Fruit fly (Drosophila melanogaster) whole organism, embryonic: ENCODE measurements around the gene CG33543.

ENCODE experiments used
- Antp ChIP-seq: fragments of 200-800 bp; sonication (Bioruptor generic); optimal IDR thresholded peaks from 3 replicates; lab custom pipeline; 2016; ENCODE audit warnings: missing biosample characterization, missing genetic modification characterization
- Atf-2 ChIP-seq: fragments of 200-800 bp; sonication (Bioruptor generic); optimal IDR thresholded peaks from 2 replicates; lab custom pipeline; 2016; ENCODE audit warnings: missing biosample characterization, missing genetic modification characterization
- Atf6 ChIP-seq: fragments of 200-800 bp; sonication (Bioruptor generic); IDR thresholded peaks from 2 replicates; pipeline ENCODE4 v1.3.6; 2022; ENCODE audit warnings: missing biosample characterization, missing genetic modification characterization
- Blimp-1 ChIP-seq: fragments of 200-800 bp; sonication (Bioruptor generic); optimal IDR thresholded peaks from 3 replicates; lab custom pipeline; 2018; ENCODE audit warnings: missing biosample characterization, missing genetic modification characterization, mild to moderate bottlenecking, moderate library complexity, missing genetic modification reagents
- CG10462 ChIP-seq: fragments of 200-800 bp; sonication (Bioruptor generic); optimal IDR thresholded peaks from 2 replicates; lab custom pipeline; 2016; ENCODE audit warnings: missing biosample characterization, missing genetic modification characterization
- CG11398 ChIP-seq: fragments of 200-800 bp; sonication (Bioruptor generic); optimal IDR thresholded peaks from 2 replicates; lab custom pipeline; 2016; ENCODE audit warnings: missing biosample characterization, missing genetic modification characterization
- CG12155 ChIP-seq: fragments of 200-800 bp; sonication (Bioruptor generic); optimal IDR thresholded peaks from 3 replicates; lab custom pipeline; 2016; ENCODE audit warnings: missing biosample characterization, missing genetic modification characterization
- CG12236 ChIP-seq: fragments of 200-800 bp; sonication (Bioruptor generic); optimal IDR thresholded peaks from 2 replicates; lab custom pipeline; 2016; ENCODE audit warnings: missing biosample characterization, missing genetic modification characterization
- CG14860 ChIP-seq: fragments of 200-800 bp; sonication (Bioruptor generic); IDR thresholded peaks from 3 replicates; pipeline ENCODE4 v1.3.6; 2022; ENCODE audit warnings: missing biosample characterization, missing genetic modification characterization; ENCODE audit not compliant: partially characterized antibody
- CG15073 ChIP-seq: fragments of 200-800 bp; sonication (Bioruptor generic); optimal IDR thresholded peaks from 2 replicates; lab custom pipeline; 2016; ENCODE audit warnings: missing biosample characterization, missing genetic modification characterization
- CG15479 ChIP-seq: fragments of 200-800 bp; sonication (Bioruptor generic); optimal IDR thresholded peaks from 3 replicates; lab custom pipeline; 2019; ENCODE audit warnings: missing biosample characterization, mild to moderate bottlenecking, missing genetic modification characterization, moderate library complexity
- CG1602 ChIP-seq: fragments of 200-800 bp; sonication (Bioruptor generic); optimal IDR thresholded peaks from 3 replicates; lab custom pipeline; 2016; ENCODE audit warnings: missing biosample characterization, missing genetic modification characterization
- CG17359 ChIP-seq: fragments of 200-800 bp; sonication (Bioruptor generic); optimal IDR thresholded peaks from 3 replicates; lab custom pipeline; 2018; ENCODE audit warnings: missing biosample characterization, mild to moderate bottlenecking, missing genetic modification characterization, moderate library complexity
- CG18476 ChIP-seq: fragments of 200-800 bp; sonication (Bioruptor generic); optimal IDR thresholded peaks from 2 replicates; lab custom pipeline; 2016; ENCODE audit warnings: missing biosample characterization, mild to moderate bottlenecking, missing genetic modification characterization
- CG18764 ChIP-seq: fragments of 200-800 bp; sonication (Bioruptor generic); optimal IDR thresholded peaks from 3 replicates; lab custom pipeline; 2016; ENCODE audit warnings: missing biosample characterization, missing genetic modification characterization
- CG32767 ChIP-seq: fragments of 200-800 bp; sonication (Bioruptor generic); IDR thresholded peaks from 2 replicates; pipeline ENCODE4 v1.3.6; 2022; ENCODE audit warnings: missing biosample characterization, missing genetic modification characterization
- CG4282 ChIP-seq: fragments of 200-800 bp; sonication (Bioruptor generic); optimal IDR thresholded peaks from 2 replicates; lab custom pipeline; 2016; ENCODE audit warnings: missing biosample characterization, missing genetic modification characterization
- CG4404 ChIP-seq: fragments of 200-800 bp; sonication (Bioruptor generic); IDR thresholded peaks from 2 replicates; pipeline ENCODE4 v1.3.6; 2022; ENCODE audit warnings: missing biosample characterization, missing genetic modification characterization
- CG4707 ChIP-seq: fragments of 200-800 bp; sonication (Bioruptor generic); optimal IDR thresholded peaks from 2 replicates; lab custom pipeline; 2018; ENCODE audit warnings: missing biosample characterization, mild to moderate bottlenecking, missing genetic modification characterization, moderate library complexity
- CG7556 ChIP-seq: fragments of 200-800 bp; sonication (Bioruptor generic); optimal IDR thresholded peaks from 2 replicates; lab custom pipeline; 2017; ENCODE audit warnings: missing biosample characterization, mild to moderate bottlenecking, missing genetic modification characterization
- CG7928 ChIP-seq: fragments of 200-800 bp; sonication (Bioruptor generic); optimal IDR thresholded peaks from 2 replicates; lab custom pipeline; 2017; ENCODE audit warnings: missing biosample characterization, mild to moderate bottlenecking, missing genetic modification characterization
- CG9817 ChIP-seq: fragments of 200-800 bp; sonication (Bioruptor generic); optimal IDR thresholded peaks from 2 replicates; lab custom pipeline; 2018; ENCODE audit warnings: missing biosample characterization, mild to moderate bottlenecking, missing genetic modification characterization, moderate library complexity
- Chrac-16 ChIP-seq: fragments of 200-800 bp; sonication (Bioruptor generic); optimal IDR thresholded peaks from 3 replicates; lab custom pipeline; 2016; ENCODE audit warnings: missing biosample characterization, missing genetic modification characterization
- Doc3 ChIP-seq: fragments of 200-800 bp; sonication (Bioruptor generic); IDR thresholded peaks from 3 replicates; pipeline ENCODE4 v1.3.6; 2022; ENCODE audit warnings: missing biosample characterization, missing genetic modification characterization; ENCODE audit not compliant: partially characterized antibody
- E2f1 ChIP-seq: fragments of 200-800 bp; sonication (Bioruptor generic); IDR thresholded peaks from 2 replicates; pipeline ENCODE4 v1.3.6; 2022; ENCODE audit warnings: missing biosample characterization, missing genetic modification characterization
- HLH4C ChIP-seq: fragments of 200-800 bp; sonication (Bioruptor generic); IDR thresholded peaks from 3 replicates; pipeline ENCODE4 v1.3.6; 2022; ENCODE audit warnings: missing biosample characterization, missing genetic modification characterization; ENCODE audit not compliant: partially characterized antibody
- Hand ChIP-seq: fragments of 200-800 bp; sonication (Bioruptor generic); optimal IDR thresholded peaks from 2 replicates; lab custom pipeline; 2017; ENCODE audit warnings: mild to moderate bottlenecking, missing biosample characterization, missing genetic modification reagents, missing genetic modification characterization
- Hmr ChIP-seq: fragments of 200-800 bp; sonication (Bioruptor generic); optimal IDR thresholded peaks from 3 replicates; lab custom pipeline; 2017; ENCODE audit warnings: mild to moderate bottlenecking, missing biosample characterization, missing genetic modification reagents, missing genetic modification characterization
- Oli ChIP-seq: fragments of 200-800 bp; sonication (Bioruptor generic); optimal IDR thresholded peaks from 2 replicates; lab custom pipeline; 2018; ENCODE audit warnings: missing biosample characterization, mild to moderate bottlenecking, missing genetic modification characterization, moderate library complexity
- PHDP ChIP-seq: fragments of 200-800 bp; sonication (Bioruptor generic); optimal IDR thresholded peaks from 3 replicates; lab custom pipeline; 2018; ENCODE audit warnings: missing biosample characterization, mild to moderate bottlenecking, missing genetic modification characterization, moderate library complexity
- Rx ChIP-seq: fragments of 200-800 bp; sonication (Bioruptor generic); IDR thresholded peaks from 2 replicates; pipeline ENCODE4 v1.3.6; 2022; ENCODE audit warnings: missing biosample characterization, missing genetic modification characterization
- Sry-δ ChIP-seq: fragments of 200-800 bp; sonication (Bioruptor generic); optimal IDR thresholded peaks from 2 replicates; lab custom pipeline; 2016; ENCODE audit warnings: missing biosample characterization, missing genetic modification characterization
- Ssrp ChIP-seq: fragments of 200-800 bp; sonication (Bioruptor generic); optimal IDR thresholded peaks from 2 replicates; lab custom pipeline; 2018; ENCODE audit warnings: missing biosample characterization, mild to moderate bottlenecking, missing genetic modification characterization, moderate library complexity
- Vsx1 ChIP-seq: fragments of 200-800 bp; sonication (Bioruptor generic); optimal IDR thresholded peaks from 2 replicates; lab custom pipeline; 2017; ENCODE audit warnings: missing biosample characterization, mild to moderate bottlenecking, missing genetic modification characterization, missing genetic modification reagents
- Xbp1 ChIP-seq: fragments of 200-800 bp; sonication (Bioruptor generic); optimal IDR thresholded peaks from 3 replicates; lab custom pipeline; 2016; ENCODE audit warnings: missing biosample characterization, mild to moderate bottlenecking, missing genetic modification characterization
- YL-1 ChIP-seq: fragments of 200-800 bp; sonication (Bioruptor generic); optimal IDR thresholded peaks from 3 replicates; lab custom pipeline; 2017; ENCODE audit warnings: missing biosample characterization, mild to moderate bottlenecking, missing genetic modification characterization
- cato ChIP-seq: fragments of 200-800 bp; sonication (Bioruptor generic); optimal IDR thresholded peaks from 2 replicates; lab custom pipeline; 2016; ENCODE audit warnings: missing biosample characterization, missing genetic modification characterization, borderline replicate concordance
- caup ChIP-seq: fragments of 200-800 bp; sonication (Bioruptor generic); optimal IDR thresholded peaks from 3 replicates; lab custom pipeline; 2017; ENCODE audit warnings: missing biosample characterization, mild to moderate bottlenecking, missing genetic modification characterization, moderate library complexity; ENCODE audit not compliant: severe bottlenecking
- chinmo ChIP-seq: fragments of 200-800 bp; sonication (Bioruptor generic); IDR thresholded peaks from 4 replicates; pipeline ENCODE4 v1.3.6; 2022; ENCODE audit warnings: missing biosample characterization, missing genetic modification characterization; ENCODE audit not compliant: partially characterized antibody
- cwo ChIP-seq: fragments of 200-800 bp; sonication (Bioruptor generic); optimal IDR thresholded peaks from 3 replicates; lab custom pipeline; 2017; ENCODE audit warnings: missing biosample characterization, missing genetic modification characterization, mild to moderate bottlenecking, moderate library complexity, missing genetic modification reagents
- fd102C ChIP-seq: fragments of 200-800 bp; sonication (Bioruptor generic); optimal IDR thresholded peaks from 2 replicates; lab custom pipeline; 2018; ENCODE audit warnings: missing biosample characterization, mild to moderate bottlenecking, missing genetic modification characterization, moderate library complexity
- fd96Cb ChIP-seq: fragments of 200-800 bp; sonication (Bioruptor generic); optimal IDR thresholded peaks from 2 replicates; lab custom pipeline; 2018; ENCODE audit warnings: missing biosample characterization, mild to moderate bottlenecking, missing genetic modification characterization, moderate library complexity
- gfzf ChIP-seq: fragments of 200-800 bp; sonication (Bioruptor generic); optimal IDR thresholded peaks from 2 replicates; lab custom pipeline; 2016; ENCODE audit warnings: missing biosample characterization, mild to moderate bottlenecking, missing genetic modification characterization, moderate library complexity
- grn ChIP-seq: fragments of 200-800 bp; sonication (Bioruptor generic); optimal IDR thresholded peaks from 3 replicates; lab custom pipeline; 2017; ENCODE audit warnings: missing biosample characterization, missing genetic modification characterization
- jigr1 ChIP-seq: fragments of 200-800 bp; sonication (Bioruptor generic); IDR thresholded peaks from 3 replicates; pipeline ENCODE4 v1.3.6; 2022; ENCODE audit warnings: missing biosample characterization, missing genetic modification characterization
- nau ChIP-seq: fragments of 200-800 bp; sonication (Bioruptor generic); optimal IDR thresholded peaks from 3 replicates; lab custom pipeline; 2017; ENCODE audit warnings: missing biosample characterization, mild to moderate bottlenecking, missing genetic modification characterization, missing genetic modification reagents
- schlank ChIP-seq: fragments of 200-800 bp; sonication (Bioruptor generic); optimal IDR thresholded peaks from 2 replicates; lab custom pipeline; 2018; ENCODE audit warnings: missing biosample characterization, mild to moderate bottlenecking, missing genetic modification characterization
- seq ChIP-seq: fragments of 200-800 bp; sonication (Bioruptor generic); IDR thresholded peaks from 2 replicates; pipeline ENCODE4 v1.3.6; 2022; ENCODE audit warnings: missing biosample characterization, missing genetic modification characterization
- vvl ChIP-seq: fragments of 200-800 bp; sonication (Bioruptor generic); IDR thresholded peaks from 2 replicates; pipeline ENCODE4 v1.3.6; 2022; ENCODE audit warnings: missing biosample characterization, missing genetic modification characterization

Gene CG33543

DNA sequence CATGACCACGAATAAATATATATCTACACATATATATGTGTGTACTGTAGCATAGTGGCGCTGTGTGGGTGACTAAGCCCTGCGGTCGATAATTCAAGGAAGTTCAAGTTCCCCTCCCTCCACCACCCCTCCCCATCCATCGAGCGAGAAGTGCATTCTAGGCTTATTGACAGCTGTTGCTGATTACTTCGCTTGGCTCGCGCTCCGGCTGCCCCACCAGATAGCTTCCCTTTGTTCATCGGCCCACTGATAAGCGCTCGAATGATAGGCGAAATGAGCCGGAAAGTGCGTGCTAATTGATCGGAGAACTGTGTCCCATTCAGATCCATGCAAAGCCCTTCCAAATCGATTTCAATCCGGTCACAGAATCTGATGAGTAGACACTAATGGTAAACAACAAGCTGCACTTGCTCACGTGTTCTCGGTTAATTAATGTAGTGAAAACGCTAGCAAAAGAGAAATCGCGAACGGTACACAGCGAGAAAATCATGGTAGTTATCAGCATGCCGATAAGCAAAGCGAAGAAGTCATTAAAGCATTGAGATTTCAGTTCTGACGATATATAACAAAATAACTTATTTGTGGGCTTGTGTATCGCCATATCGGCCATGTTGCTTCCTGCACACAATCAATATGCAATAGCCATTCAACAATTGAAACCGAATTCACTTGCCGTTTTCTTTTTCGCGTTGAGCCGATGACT, 32.3 kb upstream of the CG33543 start (continued):
- TF ChIP-seq Hand (GFP tag; lab: Kevin White, UChicago) (no peak), gfzf (GFP tag; lab: Kevin White, UChicago) (no peak), CG4707 (GFP tag; lab: Kevin White, UChicago) (no peak), cwo (GFP tag; lab: Kevin White, UChicago) (peak; percentile 25), jigr1 (GFP tag; lab: Robert Waterston, UW) (no peak), Antp (GFP tag; lab: Kevin White, UChicago) (no peak), CG7928 (no peak), CG14860 (GFP tag; lab: Robert Waterston, UW) (no peak), CG9817 (tag; lab: Kevin White, UChicago) (no peak), schlank (no peak), chinmo (GFP tag; lab: Robert Waterston, UW) (peak; percentile 90; the same call in 2 of the 4 replicates), CG4404 (no peak), grn (GFP tag; lab: Kevin White, UChicago) (peak; percentile 30), cato (GFP tag; lab: Kevin White, UChicago) (no peak), fd102C (GFP tag; lab: Kevin White, UChicago) (no peak), Blimp-1 (no peak), YL-1 (GFP tag; lab: Kevin White, UChicago) (no peak), CG32767 (GFP tag; lab: Robert Waterston, UW) (no peak), E2f1 (GFP tag; lab: Robert Waterston, UW) (no peak), CG15073 (GFP tag; lab: Kevin White, UChicago) (no peak), HLH4C (no peak; the same call in 2 of the 3 replicates), fd96Cb (tag; lab: Kevin White, UChicago) (no peak), CG15479 (GFP tag; lab: Kevin White, UChicago) (peak; percentile 41), Doc3 (no peak), nau (GFP tag; lab: Kevin White, UChicago) (no peak), Chrac-16 (GFP tag; lab: Kevin White, UChicago) (no peak), Rx (GFP tag; lab: Robert Waterston, UW) (no peak), Vsx1 (no peak), Hmr (GFP tag; lab: Kevin White, UChicago) (no peak), Ssrp (tag; lab: Kevin White, UChicago) (no peak), CG1602 (GFP tag; lab: Kevin White, UChicago) (no peak), Atf6 (GFP tag; lab: Robert Waterston, UW) (no peak), Sry-δ (GFP tag; lab: Kevin White, UChicago) (no peak), Oli (tag; lab: Kevin White, UChicago) (no peak), CG18476 (GFP tag; lab: Kevin White, UChicago) (no peak), CG11398 (GFP tag; lab: Kevin White, UChicago) (no peak), Xbp1 (GFP tag; lab: Kevin White, UChicago) (no peak), CG10462 (no peak), PHDP (tag; lab: Kevin White, UChicago) (no peak), vvl (GFP tag; lab: Robert Waterston, UW) (no peak), seq (GFP tag; lab: Robert Waterston, UW) (0 out of 2 replicates have a peak, but pooled peaks have one; percentile 42), CG17359 (tag; lab: Kevin White, UChicago) (peak; percentile 2), CG7556 (GFP tag; lab: Kevin White, UChicago) (no peak), CG4282 (no peak), caup (GFP tag; lab: Kevin White, UChicago) (no peak), CG12155 (GFP tag; lab: Kevin White, UChicago) (no peak), Atf-2 (GFP tag; lab: Kevin White, UChicago) (no peak), CG18764 (GFP tag; lab: Kevin White, UChicago) (no peak), CG12236 (GFP tag; lab: Kevin White, UChicago) (no peak)
